Fruit fly (Drosophila melanogaster): ENCODE measurements around the gene Nlg3.

Gene Nlg3

dm6 chr3R:7541145-7541860 lies 97.9 kb downstream of the Nlg3 start, which contains the start of the genes alpha-Est3 and alpha-Est2:
Gene alpha-Est3, minus strand, starts transcription at chr3R:7541631.
Gene alpha-Est2, plus strand, starts transcription at chr3R:7541810.
- no peak for TF ChIP-seq CG8301 (tag; optimal IDR thresholded peaks at IDR 0.05)
- no peak for TF ChIP-seq CG34367 (tag; optimal IDR thresholded peaks at IDR 0.05)
- TF ChIP-seq rn (GFP tag; IDR thresholded peaks at IDR 0.05), result no peak
- no peak for TF ChIP-seq CG4496 (GFP tag; IDR thresholded peaks at IDR 0.05)
- TF ChIP-seq fd96Ca (GFP tag; IDR thresholded peaks at IDR 0.05), result no peak
- no peak for TF ChIP-seq CG13204 (GFP tag; optimal IDR thresholded peaks at IDR 0.05)
- no peak for TF ChIP-seq Pif1A (GFP tag; optimal IDR thresholded peaks at IDR 0.05)
- TF ChIP-seq CG17806 (tag; optimal IDR thresholded peaks at IDR 0.05), result no peak
- no peak for TF ChIP-seq CG9948 (tag; optimal IDR thresholded peaks at IDR 0.05)

- no peak for TF ChIP-seq rn (GFP tag; IDR thresholded peaks at IDR 0.05)
- no peak for TF ChIP-seq CG8159 (tag; optimal IDR thresholded peaks at IDR 0.05)
- TF ChIP-seq CG8301 (tag; optimal IDR thresholded peaks at IDR 0.05), result no peak
- no peak for TF ChIP-seq CG15710 (tag; optimal IDR thresholded peaks at IDR 0.05)
- TF ChIP-seq CG17806 (tag; optimal IDR thresholded peaks at IDR 0.05), result no peak
- TF ChIP-seq CG9948 (tag; optimal IDR thresholded peaks at IDR 0.05), result no peak
- TF ChIP-seq CG34367 (tag; optimal IDR thresholded peaks at IDR 0.05), result no peak
- no peak for TF ChIP-seq CG13204 (GFP tag; optimal IDR thresholded peaks at IDR 0.05)
- TF ChIP-seq Ets98B (GFP tag; IDR thresholded peaks at IDR 0.05), result no peak
- no peak for TF ChIP-seq fd96Ca (GFP tag; IDR thresholded peaks at IDR 0.05)
Observed at dm6 chr3R:7538435-7538834, 100.8 kb downstream of the Nlg3 start, which contains the start of gene alpha-Est4. Gene alpha-Est4, minus strand, starts transcription at chr3R:7538615.

- no peak for TF ChIP-seq fd96Ca (GFP tag; IDR thresholded peaks at IDR 0.05)
- no peak for TF ChIP-seq CG12605 (GFP tag; IDR thresholded peaks at IDR 0.05)
- no peak for TF ChIP-seq D1 (tag; optimal IDR thresholded peaks at IDR 0.05)
Observed at dm6 chr3R:7536281-7536680, 103.0 kb downstream of the Nlg3 start, which contains the start of gene alpha-Est5. Gene alpha-Est5, minus strand, starts transcription at chr3R:7536390.

dm6 chr3R:7535606-7536005 lies 103.6 kb downstream of the Nlg3 start:
- TF ChIP-seq Ets98B (GFP tag; IDR thresholded peaks at IDR 0.05) (no peak), CG34367 (tag; optimal IDR thresholded peaks at IDR 0.05) (no peak), CG8159 (tag; optimal IDR thresholded peaks at IDR 0.05) (no peak), CG15710 (tag; optimal IDR thresholded peaks at IDR 0.05) (no peak), CG8301 (tag; optimal IDR thresholded peaks at IDR 0.05) (no peak), CG12605 (GFP tag; IDR thresholded peaks at IDR 0.05) (no peak)

dm6 chr3R:7530184-7530821 lies 108.9 kb downstream of the Nlg3 start, which contains the start of the genes Rtnl2 and alphaTub84D:
Gene Rtnl2, minus strand, starts transcription at chr3R:7530241.
Gene alphaTub84D, plus strand, starts transcription at chr3R:7530753.
- TF ChIP-seq D1 (tag; optimal IDR thresholded peaks at IDR 0.05), result no peak
- TF ChIP-seq CG12605 (GFP tag; IDR thresholded peaks at IDR 0.05), result no peak
- no peak for TF ChIP-seq Snoo (tag; optimal IDR thresholded peaks at IDR 0.05)
- no peak for TF ChIP-seq CG32121 (GFP tag; IDR thresholded peaks at IDR 0.05)
- TF ChIP-seq EcR (GFP tag; optimal IDR thresholded peaks at IDR 0.05), result no peak
- no peak for TF ChIP-seq Pif1B (GFP tag; optimal IDR thresholded peaks at IDR 0.05)
- TF ChIP-seq Pif1A (GFP tag; optimal IDR thresholded peaks at IDR 0.05), result no peak

dm6 chr3R:7528677-7529076 lies 110.6 kb downstream of the Nlg3 start, which contains the start of gene alpha-Est6:
Gene alpha-Est6, minus strand, starts transcription at chr3R:7528777.
- TF ChIP-seq Snoo (tag; optimal IDR thresholded peaks at IDR 0.05), result no peak
- no peak for TF ChIP-seq CG12605 (GFP tag; IDR thresholded peaks at IDR 0.05)
- no peak for TF ChIP-seq CG13204 (GFP tag; optimal IDR thresholded peaks at IDR 0.05)
- no peak for TF ChIP-seq EcR (GFP tag; optimal IDR thresholded peaks at IDR 0.05)
- no peak for TF ChIP-seq CG4496 (GFP tag; IDR thresholded peaks at IDR 0.05)

- TF ChIP-seq D1 (tag; optimal IDR thresholded peaks at IDR 0.05) (no peak), Pif1A (GFP tag; optimal IDR thresholded peaks at IDR 0.05) (no peak), CG15710 (tag; optimal IDR thresholded peaks at IDR 0.05) (no peak)
Observed at dm6 chr3R:7524160-7524559, 115.1 kb downstream of the Nlg3 start.

dm6 chr3R:7523594-7523993 lies 115.6 kb downstream of the Nlg3 start, which contains the start of gene alpha-Est7:
Gene alpha-Est7, minus strand, starts transcription at chr3R:7523753.
- no peak for TF ChIP-seq Ets98B (GFP tag; IDR thresholded peaks at IDR 0.05)
- TF ChIP-seq CG15710 (tag; optimal IDR thresholded peaks at IDR 0.05), result no peak
- no peak for TF ChIP-seq CG8159 (tag; optimal IDR thresholded peaks at IDR 0.05)
- no peak for TF ChIP-seq gl (tag; optimal IDR thresholded peaks at IDR 0.05)
- TF ChIP-seq CG32121 (GFP tag; IDR thresholded peaks at IDR 0.05), result no peak
- no peak for TF ChIP-seq CG8301 (tag; optimal IDR thresholded peaks at IDR 0.05)
- no peak for TF ChIP-seq CG4496 (GFP tag; IDR thresholded peaks at IDR 0.05)
